Fruit fly (Drosophila melanogaster): Measurements from ENCODE around the gene CG15812.

CG15812 gene

dm6 chr3L:3127544-3127943 lies 32.2 kb upstream of the CG15812 start, which contains the start of gene promL (continued):
- TF ChIP-seq Hand (GFP tag; optimal IDR thresholded peaks at IDR 0.05) = peak; percentile 18
- no peak for TF ChIP-seq ac (GFP tag; optimal IDR thresholded peaks at IDR 0.05)
- TF ChIP-seq tgo (GFP tag; IDR thresholded peaks at IDR 0.05) = no peak; the same call in 2 of the 3 replicates
- peak; percentile 76 for TF ChIP-seq CG10543 (GFP tag; optimal IDR thresholded peaks at IDR 0.05)
- peak; percentile 61 for TF ChIP-seq CHES-1-like (GFP tag; optimal IDR thresholded peaks at IDR 0.05)
- no peak for TF ChIP-seq br (optimal IDR thresholded peaks at IDR 0.05)
- TF ChIP-seq PHDP (tag; optimal IDR thresholded peaks at IDR 0.05) = peak; percentile 55
- TF ChIP-seq run (tag; optimal IDR thresholded peaks at IDR 0.05) = no peak
- peak; percentile 29 for TF ChIP-seq CG15011 (GFP tag; optimal IDR thresholded peaks at IDR 0.05)
- no peak for TF ChIP-seq sens-2 (GFP tag; IDR thresholded peaks at IDR 0.05)
- TF ChIP-seq Atf3 (GFP tag; optimal IDR thresholded peaks at IDR 0.05) = peak; percentile 18
- TF ChIP-seq Sry-δ (GFP tag; optimal IDR thresholded peaks at IDR 0.05) = peak; percentile 47
- no peak for TF ChIP-seq psq (GFP tag; optimal IDR thresholded peaks at IDR 0.05)
- TF ChIP-seq ttk (GFP tag; IDR thresholded peaks at IDR 0.05) = no peak
- peak; percentile 14 for TF ChIP-seq CG2120 (GFP tag; optimal IDR thresholded peaks at IDR 0.05)
- peak; percentile 15 for TF ChIP-seq Oli (tag; optimal IDR thresholded peaks at IDR 0.05)
- TF ChIP-seq lola (GFP tag; optimal IDR thresholded peaks at IDR 0.05) = peak in 1 of 3 experiments; percentile 3
- TF ChIP-seq CG4617 (GFP tag; optimal IDR thresholded peaks at IDR 0.05; ENCODE audit: borderline replicate concordance) = peak; percentile 74
- peak; percentile 18 to 52 for TF ChIP-seq Hr51 (GFP tag; optimal IDR thresholded peaks at IDR 0.05)
- TF ChIP-seq grn (GFP tag; optimal IDR thresholded peaks at IDR 0.05) = peak; percentile 44
- TF ChIP-seq CG14860 (GFP tag; IDR thresholded peaks at IDR 0.05; ENCODE audit: partially characterized antibody) = no peak
- TF ChIP-seq chif (GFP tag; optimal IDR thresholded peaks at IDR 0.05) = peak; percentile 12 to 38
- peak; percentile 66 for TF ChIP-seq salm (tag; optimal IDR thresholded peaks at IDR 0.05)
- TF ChIP-seq ken (GFP tag; IDR thresholded peaks at IDR 0.05) = no peak
- TF ChIP-seq CG4707 (GFP tag; optimal IDR thresholded peaks at IDR 0.05) = peak; percentile 46
- peak; percentile 88 for TF ChIP-seq CG12659 (GFP tag; optimal IDR thresholded peaks at IDR 0.05)
- peak; percentile 2 for TF ChIP-seq CG2202 (tag; optimal IDR thresholded peaks at IDR 0.05)
- peak; percentile 15; the same call in 1 of the 2 replicates for TF ChIP-seq wdn (GFP tag; IDR thresholded peaks at IDR 0.05)
- TF ChIP-seq lov (optimal IDR thresholded peaks at IDR 0.05) = no peak
- peak; percentile 61; the same call in 2 of the 3 replicates for TF ChIP-seq lov (GFP tag; IDR thresholded peaks at IDR 0.05)
- peak; percentile 48 for TF ChIP-seq CG6813 (GFP tag; optimal IDR thresholded peaks at IDR 0.05)
- TF ChIP-seq Side (GFP tag; optimal IDR thresholded peaks at IDR 0.05) = peak; percentile 57
- no peak for TF ChIP-seq Dip2 (GFP tag; IDR thresholded peaks at IDR 0.05)
- no peak for TF ChIP-seq CG31224 (GFP tag; IDR thresholded peaks at IDR 0.05)
- peak; percentile 20 for TF ChIP-seq BtbVII (GFP tag; optimal IDR thresholded peaks at IDR 0.05)
- TF ChIP-seq pfk (GFP tag; optimal IDR thresholded peaks at IDR 0.05) = no peak
- no peak for TF ChIP-seq Tbp (GFP tag; optimal IDR thresholded peaks at IDR 0.05)
- peak; percentile 21 for TF ChIP-seq Vsx1 (GFP tag; optimal IDR thresholded peaks at IDR 0.05)
- peak; percentile 47 for TF ChIP-seq BEAF-32 (GFP tag; optimal IDR thresholded peaks at IDR 0.05)
- peak; percentile 51 for TF ChIP-seq CG11398 (GFP tag; optimal IDR thresholded peaks at IDR 0.05)
- no peak for TF ChIP-seq vnd (GFP tag; IDR thresholded peaks at IDR 0.05; ENCODE audit: partially characterized antibody)
- TF ChIP-seq repo (GFP tag; optimal IDR thresholded peaks at IDR 0.05) = peak; percentile 48
- peak; percentile 64 for TF ChIP-seq CG10147 (GFP tag; optimal IDR thresholded peaks at IDR 0.05)
- peak; percentile 67 for TF ChIP-seq gsb-n (tag; optimal IDR thresholded peaks at IDR 0.05)
- no peak; the same call in 1 of the 2 replicates for TF ChIP-seq chm (GFP tag; IDR thresholded peaks at IDR 0.05)
- peak; percentile 82 for TF ChIP-seq E2f2 (GFP tag; IDR thresholded peaks at IDR 0.05)
- TF ChIP-seq sim (GFP tag; IDR thresholded peaks at IDR 0.05) = 0 out of 2 replicates have a peak, but pooled peaks have one; percentile 4
- peak; percentile 66 for TF ChIP-seq nom (GFP tag; optimal IDR thresholded peaks at IDR 0.05)
- TF ChIP-seq Mes4 (GFP tag; optimal IDR thresholded peaks at IDR 0.05) = peak; percentile 67
- no peak for TF ChIP-seq GATAe (GFP tag; conservative IDR thresholded peaks at IDR 0.05)
- peak; percentile 66 for TF ChIP-seq ems (GFP tag; optimal IDR thresholded peaks at IDR 0.05)
